Worm (Caenorhabditis elegans) whole organism, L2 larva: ENCODE results near the gene fndc-1.

Experiments
- F13H6.1 ChIP-seq: sonication (generic microtip); optimal IDR thresholded peaks from 2 replicates; lab custom pipeline; 2016; ENCODE audit warnings: missing genetic modification characterization, missing compliant biosample characterization
- blmp-1 ChIP-seq: sonication (generic microtip); optimal IDR thresholded peaks from 2 replicates; lab custom pipeline; 2017; ENCODE audit warnings: missing genetic modification characterization, mild to moderate bottlenecking, missing compliant biosample characterization, antibody characterized with exemption, moderate library complexity; ENCODE audit not compliant: insufficient read depth
- elt-1 ChIP-seq: fragments of 150-350 bp; optimal IDR thresholded peaks from 2 replicates; lab custom pipeline; 2014; ENCODE audit warnings: missing biosample characterization, missing genetic modification characterization
- lin-39 ChIP-seq: fragments of 150-350 bp; optimal IDR thresholded peaks from 2 replicates; lab custom pipeline; 2014; ENCODE audit warnings: missing biosample characterization, missing genetic modification reagents, missing genetic modification characterization
- mbf-1 ChIP-seq: sonication (generic microtip); optimal IDR thresholded peaks from 2 replicates; lab custom pipeline; 2017; ENCODE audit warnings: missing biosample characterization, missing genetic modification characterization
- mdl-1 ChIP-seq, 2 experiments: fragments of 150-350 bp in 1 of 2; sonication (generic microtip) in 1 of 2; optimal IDR thresholded peaks; 2 replicates each; lab custom pipeline; 2017; ENCODE audit warnings: missing biosample characterization in 2 of 2, missing genetic modification characterization in 2 of 2
- nhr-12 ChIP-seq: fragments of 150-350 bp; optimal IDR thresholded peaks from 2 replicates; lab custom pipeline; 2014; ENCODE audit warnings: missing biosample characterization, missing genetic modification characterization
- nhr-237 ChIP-seq: fragments of 150-350 bp; optimal IDR thresholded peaks from 2 replicates; lab custom pipeline; 2014; ENCODE audit warnings: missing biosample characterization, missing genetic modification characterization

ce11 chrII:11226379-11226778 lies 10.7 kb downstream of the fndc-1 start, which contains the start of gene T06D8.2:
- TF ChIP-seq nhr-237 (no peak), mdl-1 (tag; optimal IDR thresholded peaks at IDR 0.05; lab: Kevin White, UChicago) (no peak), nhr-12 (tag; lab: Kevin White, UChicago) (no peak), mbf-1 (tag; lab: Kevin White, UChicago) (no peak), blmp-1 (tag; lab: Kevin White, UChicago) (no peak), elt-1 (tag; lab: Kevin White, UChicago) (no peak), F13H6.1 (no peak), lin-39 (tag; lab: Kevin White, UChicago) (no peak)
